Fruit fly (Drosophila melanogaster) whole organism, wandering third instar larva: ENCODE results near the gene DIP-kappa.

Experiments used
- CG32264 ChIP-seq: fragments of 200-800 bp; sonication (Bioruptor generic); optimal IDR thresholded peaks from 2 replicates; lab custom pipeline; 2016; ENCODE audit warnings: missing biosample characterization, missing genetic modification characterization
- CG9705 ChIP-seq: fragments of 200-800 bp; sonication (Bioruptor generic); optimal IDR thresholded peaks from 2 replicates; lab custom pipeline; 2018; ENCODE audit warnings: missing biosample characterization, mild to moderate bottlenecking, missing genetic modification characterization
- CrebA ChIP-seq: fragments of 200-800 bp; sonication (Bioruptor generic); optimal IDR thresholded peaks from 2 replicates; lab custom pipeline; 2016; ENCODE audit warnings: missing biosample characterization, mild to moderate bottlenecking, missing genetic modification characterization, borderline replicate concordance
- Dfd ChIP-seq: fragments of >200 bp; optimal IDR thresholded peaks from 2 replicates; lab custom pipeline; 2017; ENCODE audit warnings: missing biosample characterization, missing genetic modification characterization
- Dif ChIP-seq: fragments of 200-275, 200-300 bp; sonication (Bioruptor generic); optimal IDR thresholded peaks from 2 replicates; lab custom pipeline; 2018; ENCODE audit warnings: missing biosample characterization, missing genetic modification characterization; ENCODE audit not compliant: partially characterized antibody
- GATAd ChIP-seq: sonication (Bioruptor generic); optimal IDR thresholded peaks from 2 replicates; lab custom pipeline; 2016; ENCODE audit warnings: missing biosample characterization, missing genetic modification characterization
- HLH106 ChIP-seq: fragments of 200-800 bp; optimal IDR thresholded peaks from 3 replicates; lab custom pipeline; 2019; ENCODE audit warnings: missing biosample characterization, mild to moderate bottlenecking, missing genetic modification characterization, moderate library complexity
- Hr78 ChIP-seq: fragments of >200 bp; optimal IDR thresholded peaks from 2 replicates; lab custom pipeline; 2017; ENCODE audit warnings: missing biosample characterization, missing genetic modification characterization
- Hr83 ChIP-seq: fragments of 200-300 bp; sonication (Bioruptor generic); optimal IDR thresholded peaks from 2 replicates; lab custom pipeline; 2016; ENCODE audit warnings: missing biosample characterization, mild to moderate bottlenecking, missing genetic modification characterization, moderate library complexity; ENCODE audit not compliant: poor library complexity, severe bottlenecking
- Jra ChIP-seq: sonication (Bioruptor generic); optimal IDR thresholded peaks from 2 replicates; lab custom pipeline; 2016; ENCODE audit warnings: missing biosample characterization, missing genetic modification characterization
- Mio ChIP-seq: sonication (Bioruptor generic); optimal IDR thresholded peaks from 2 replicates; lab custom pipeline; 2016; ENCODE audit warnings: missing biosample characterization, missing genetic modification characterization
- Myc ChIP-seq: fragments of >200 bp; optimal IDR thresholded peaks from 2 replicates; lab custom pipeline; 2017
- N ChIP-seq: fragments of >200 bp; optimal IDR thresholded peaks from 2 replicates; lab custom pipeline; 2018; ENCODE audit warnings: missing biosample characterization, missing external identifiers, missing genetic modification characterization
- OdsH ChIP-seq: fragments of 200-800 bp; sonication (Bioruptor generic); optimal IDR thresholded peaks from 2 replicates; lab custom pipeline; 2016; ENCODE audit warnings: missing biosample characterization, mild to moderate bottlenecking, missing genetic modification characterization
- Sp1 ChIP-seq: fragments of 200-800 bp; sonication (Bioruptor generic); optimal IDR thresholded peaks from 3 replicates; lab custom pipeline; 2019; ENCODE audit warnings: missing biosample characterization, mild to moderate bottlenecking, missing genetic modification characterization, moderate library complexity
- brk ChIP-seq: fragments of 200-800 bp; sonication (Bioruptor generic); optimal IDR thresholded peaks from 2 replicates; lab custom pipeline; 2016; ENCODE audit warnings: missing biosample characterization, mild to moderate bottlenecking, missing genetic modification characterization
- dl ChIP-seq, 2 experiments: fragments of 175-275, 200-275 bp in 1 of 2; fragments of 200-275 bp in 1 of 2; sonication (Bioruptor generic); optimal IDR thresholded peaks; lab custom pipeline; 2018; ENCODE audit warnings: mild to moderate bottlenecking in 2 of 2, missing biosample characterization in 2 of 2, missing genetic modification characterization in 2 of 2, moderate library complexity in 2 of 2; ENCODE audit not compliant: partially characterized antibody in 2 of 2, insufficient read depth in 1 of 2
- dmrt93B ChIP-seq: fragments of 200-800 bp; sonication (Bioruptor generic); optimal IDR thresholded peaks from 2 replicates; lab custom pipeline; 2018; ENCODE audit warnings: missing biosample characterization, mild to moderate bottlenecking, missing genetic modification characterization
- ey ChIP-seq: fragments of 200-800 bp; sonication (Bioruptor generic); optimal IDR thresholded peaks from 2 replicates; lab custom pipeline; 2016; ENCODE audit warnings: missing biosample characterization, missing genetic modification characterization
- foxo ChIP-seq, 2 experiments: fragments of 200-800 bp; sonication (Bioruptor generic); optimal IDR thresholded peaks; 2 replicates in 1 of 2; 3 replicates in 1 of 2; lab custom pipeline; 2016 to 2017; ENCODE audit warnings: missing biosample characterization in 2 of 2, missing genetic modification characterization in 2 of 2
- fru ChIP-seq: fragments of 200-800 bp; sonication (Bioruptor generic); optimal IDR thresholded peaks from 3 replicates; lab custom pipeline; 2016; ENCODE audit warnings: missing biosample characterization, mild to moderate bottlenecking, missing genetic modification characterization
- h ChIP-seq: fragments of 200-800 bp; sonication (Bioruptor generic); optimal IDR thresholded peaks from 3 replicates; lab custom pipeline; 2016; ENCODE audit warnings: missing biosample characterization, mild to moderate bottlenecking, missing genetic modification characterization
- jim ChIP-seq: fragments of 175-275, 200-325 bp; sonication (Bioruptor generic); optimal IDR thresholded peaks from 2 replicates; lab custom pipeline; 2016; ENCODE audit warnings: missing biosample characterization, mild to moderate bottlenecking, missing genetic modification characterization
- psq ChIP-seq: fragments of 200-800 bp; sonication (Bioruptor generic); optimal IDR thresholded peaks from 3 replicates; lab custom pipeline; 2017; ENCODE audit warnings: missing biosample characterization, mild to moderate bottlenecking, missing genetic modification characterization, moderate library complexity
- rgr ChIP-seq: fragments of 200-800 bp; sonication (Bioruptor generic); optimal IDR thresholded peaks from 3 replicates; lab custom pipeline; 2016; ENCODE audit warnings: missing biosample characterization, mild to moderate bottlenecking, missing genetic modification characterization
- sage ChIP-seq: fragments of 200-800 bp; sonication (Bioruptor generic); optimal IDR thresholded peaks from 2 replicates; lab custom pipeline; 2016; ENCODE audit warnings: missing biosample characterization, mild to moderate bottlenecking, missing genetic modification characterization
- sv ChIP-seq: fragments of 200-800 bp; sonication (Bioruptor generic); optimal IDR thresholded peaks from 3 replicates; lab custom pipeline; 2016; ENCODE audit warnings: missing biosample characterization, missing genetic modification characterization
- tai ChIP-seq: sonication (Bioruptor generic); optimal IDR thresholded peaks from 2 replicates; lab custom pipeline; 2016; ENCODE audit warnings: missing biosample characterization, missing genetic modification characterization
- usp ChIP-seq: fragments of >200 bp; optimal IDR thresholded peaks from 2 replicates; lab custom pipeline; 2017; ENCODE audit warnings: missing biosample characterization, missing genetic modification characterization
- woc ChIP-seq: sonication (Bioruptor generic); optimal IDR thresholded peaks from 2 replicates; lab custom pipeline; 2016; ENCODE audit warnings: missing biosample characterization, mild to moderate bottlenecking, missing genetic modification characterization

DIP-kappa gene

DNA sequence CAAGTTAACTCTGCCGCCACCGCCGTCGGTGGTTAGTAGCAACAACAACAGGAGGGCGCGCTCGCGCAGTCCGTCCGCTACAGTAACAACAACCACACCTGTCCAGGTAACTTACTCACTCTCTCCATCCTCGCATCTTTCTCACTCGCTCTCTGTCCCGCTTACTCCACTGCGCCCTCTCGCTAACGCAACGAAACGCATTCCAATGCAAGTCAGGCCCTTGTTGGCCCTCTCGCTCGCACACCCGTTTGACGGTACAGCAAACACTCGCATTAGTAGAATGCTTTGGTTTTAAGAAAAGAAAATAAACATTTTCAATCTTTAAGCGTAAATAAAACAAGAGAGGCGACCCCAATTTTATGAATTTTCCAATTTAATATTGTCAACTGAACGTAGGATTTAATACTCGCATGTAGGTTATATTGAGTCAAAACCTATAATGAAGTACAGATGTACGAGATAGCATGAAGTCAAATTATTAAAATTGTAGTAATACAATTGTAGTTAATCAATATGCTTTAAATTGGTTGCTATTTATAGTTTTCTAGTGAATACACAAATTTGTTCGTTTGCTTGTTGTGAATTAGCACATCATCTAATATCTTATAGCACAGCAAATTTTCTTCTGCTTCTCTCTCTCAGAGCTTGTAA lies 51.0 kb downstream of the DIP-kappa start (continued):
- TF ChIP-seq jim (GFP tag; lab: Kevin White, UChicago) (no peak), usp (GFP tag; lab: Kevin White, UChicago) (no peak), woc (peak; percentile 85)
- TF ChIP-seq, all 38 proteins: peak for 20

dm6 chr2L:13665025-13665881 lies 51.9 kb downstream of the DIP-kappa start, which contains the start of gene CG18507:
Gene CG18507 (plus strand): TSS chr2L:13665525.
- TF ChIP-seq CG32264 (GFP tag; lab: Kevin White, UChicago) = no peak
- peak in 1 of 2 experiments; percentile 6 for TF ChIP-seq foxo (GFP tag; optimal IDR thresholded peaks at IDR 0.05; lab: Kevin White, UChicago)
- TF ChIP-seq HLH106 = peak; percentile 17
- no peak for TF ChIP-seq Hr83 (GFP tag; lab: Kevin White, UChicago)
- no peak for TF ChIP-seq woc
- TF ChIP-seq dl (GFP tag; optimal IDR thresholded peaks at IDR 0.05; lab: Kevin White, UChicago; ENCODE audit: insufficient read depth in 1 of 2, partially characterized antibody in 2 of 2) = peak in 1 of 2 experiments; percentile 11
- no peak for TF ChIP-seq N (GFP tag; lab: Kevin White, UChicago)
- no peak for TF ChIP-seq GATAd (GFP tag; lab: Kevin White, UChicago)
- TF ChIP-seq Hr78 (GFP tag; lab: Kevin White, UChicago) = no peak
- TF ChIP-seq Dfd (GFP tag; lab: Kevin White, UChicago) = no peak
- peak; percentile 42 for TF ChIP-seq jim (GFP tag; lab: Kevin White, UChicago)
- no peak for TF ChIP-seq sage
- TF ChIP-seq psq (GFP tag; lab: Kevin White, UChicago) = no peak
- no peak for TF ChIP-seq tai (GFP tag; lab: Kevin White, UChicago)
- TF ChIP-seq dmrt93B (GFP tag; lab: Kevin White, UChicago) = peak; percentile 13
- no peak for TF ChIP-seq CG9705 (GFP tag; lab: Kevin White, UChicago)
- TF ChIP-seq h (GFP tag; lab: Kevin White, UChicago) = no peak

- TF ChIP-seq jim (GFP tag; lab: Kevin White, UChicago) (peak; percentile 31), Hr83 (GFP tag; lab: Kevin White, UChicago) (peak; percentile 1), fru (GFP tag; lab: Kevin White, UChicago) (peak; percentile 39), dl (GFP tag; optimal IDR thresholded peaks at IDR 0.05; lab: Kevin White, UChicago; ENCODE audit: insufficient read depth in 1 of 2, partially characterized antibody in 2 of 2) (no peak), Jra (no peak), ey (GFP tag; lab: Kevin White, UChicago) (no peak), Myc (lab: Kevin White, UChicago) (peak; percentile 64), Mio (GFP tag; lab: Kevin White, UChicago) (no peak)
These were observed 75.0 kb downstream of the DIP-kappa start, which contains the start of gene ics for dm6 chr2L:13641887-13642826. Gene ics (minus strand): TSS chr2L:13642602.

DNA sequence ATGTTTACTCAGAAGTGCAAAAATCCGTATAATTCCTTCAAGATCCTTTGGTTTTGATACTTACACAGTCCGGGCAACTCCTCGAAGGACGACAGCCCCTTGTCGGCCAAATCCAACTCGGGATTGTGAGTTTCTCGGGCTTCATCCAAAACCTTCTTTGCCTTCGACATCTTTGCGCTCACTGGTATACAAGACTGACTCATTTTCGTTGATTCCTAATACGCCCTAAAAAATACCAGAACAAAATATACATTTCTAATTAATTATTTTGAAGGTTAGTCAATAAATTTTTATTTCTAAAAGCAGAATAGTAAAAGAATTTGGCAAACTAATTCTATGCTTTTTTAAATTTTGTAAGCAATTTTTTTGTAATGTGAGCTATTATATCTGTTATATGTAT lies 76.1 kb downstream of the DIP-kappa start:
- no peak for TF ChIP-seq brk (GFP tag; lab: Kevin White, UChicago)
- peak; percentile 33 for TF ChIP-seq Jra
- no peak for TF ChIP-seq usp (GFP tag; lab: Kevin White, UChicago)
- TF ChIP-seq tai (GFP tag; lab: Kevin White, UChicago) = no peak

- TF ChIP-seq Mio (GFP tag; lab: Kevin White, UChicago) (no peak), CG32264 (GFP tag; lab: Kevin White, UChicago) (no peak), CrebA (peak; percentile 63), h (GFP tag; lab: Kevin White, UChicago) (no peak), sage (peak; percentile 70), HLH106 (no peak), Sp1 (GFP tag; lab: Kevin White, UChicago) (no peak), CG9705 (GFP tag; lab: Kevin White, UChicago) (no peak), woc (no peak), OdsH (GFP tag; lab: Kevin White, UChicago) (no peak), rgr (GFP tag; lab: Kevin White, UChicago) (peak; percentile 3), Dif (GFP tag; lab: Kevin White, UChicago) (no peak), brk (GFP tag; lab: Kevin White, UChicago) (peak; percentile 56), ey (GFP tag; lab: Kevin White, UChicago) (no peak), sv (GFP tag; lab: Kevin White, UChicago) (no peak)
- TF ChIP-seq, all 38 proteins: peak for 4
These were observed 76.6 kb downstream of the DIP-kappa start for dm6 chr2L:13640502-13640949.
